Fruit fly (Drosophila melanogaster) S2 (cell line): ENCODE results near the gene CG33098.

Source experiments
- CG8478 ChIP-seq: fragments of >200 bp; optimal IDR thresholded peaks from 2 replicates; lab custom pipeline; 2018
- CTCF ChIP-seq, 2 experiments: fragments of >200 bp; optimal IDR thresholded peaks; 2 replicates each; lab custom pipeline; 2018

The CG33098 gene

dm6 chr3R:12369135-12369792, 17.7 kb upstream of the CG33098 start, which contains the start of gene GstD1:
Gene GstD1, minus strand, starts transcription at chr3R:12369268.
- no peak for TF ChIP-seq CTCF (optimal IDR thresholded peaks at IDR 0.05; lab: Kevin White, UChicago)
- TF ChIP-seq CG8478 (lab: Kevin White, UChicago): no peak

DNA sequence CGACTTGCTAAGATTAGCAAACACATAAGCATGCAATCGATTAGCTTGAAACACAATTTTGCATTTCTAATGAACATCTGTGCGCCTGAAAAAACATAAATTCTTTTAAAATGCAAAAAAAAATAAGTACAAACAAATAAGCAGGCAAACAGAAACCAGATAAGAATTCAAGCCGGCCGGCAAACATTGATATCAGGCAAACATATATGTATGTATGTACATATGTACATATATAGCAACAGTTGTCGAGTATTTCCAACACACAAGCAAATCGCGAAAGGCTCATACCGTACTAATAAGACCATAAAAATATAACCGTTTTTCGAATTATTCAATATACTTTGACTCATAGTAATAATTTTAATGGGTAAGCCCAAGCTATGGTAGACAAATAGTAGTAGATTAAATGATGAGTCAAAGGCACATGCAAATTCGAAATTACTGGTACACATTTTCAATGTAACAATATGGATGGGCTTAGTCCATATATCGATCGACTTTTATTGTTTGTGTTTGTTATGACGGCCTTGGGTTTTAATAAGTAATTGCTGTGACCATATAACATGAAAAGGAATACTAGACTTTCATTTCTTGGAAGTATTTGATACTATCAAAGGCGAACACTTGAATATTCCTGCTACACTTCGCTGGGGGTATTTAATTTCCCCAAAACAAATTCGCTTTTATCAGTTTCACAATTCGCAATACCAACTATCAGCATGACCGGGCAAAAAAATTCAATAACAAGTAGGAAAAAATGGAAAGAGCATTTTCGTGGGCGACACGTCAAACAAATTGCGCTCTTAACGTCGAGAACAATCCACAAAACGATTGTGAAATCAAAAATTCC, 17.0 kb upstream of the CG33098 start:
- TF ChIP-seq CTCF (optimal IDR thresholded peaks at IDR 0.05; lab: Kevin White, UChicago) (no peak), CG8478 (lab: Kevin White, UChicago) (no peak)

dm6 chr3R:12370643-12370995, 16.4 kb upstream of the CG33098 start:
- TF ChIP-seq CTCF (optimal IDR thresholded peaks at IDR 0.05; lab: Kevin White, UChicago) (no peak), CG8478 (lab: Kevin White, UChicago) (no peak)

DNA sequence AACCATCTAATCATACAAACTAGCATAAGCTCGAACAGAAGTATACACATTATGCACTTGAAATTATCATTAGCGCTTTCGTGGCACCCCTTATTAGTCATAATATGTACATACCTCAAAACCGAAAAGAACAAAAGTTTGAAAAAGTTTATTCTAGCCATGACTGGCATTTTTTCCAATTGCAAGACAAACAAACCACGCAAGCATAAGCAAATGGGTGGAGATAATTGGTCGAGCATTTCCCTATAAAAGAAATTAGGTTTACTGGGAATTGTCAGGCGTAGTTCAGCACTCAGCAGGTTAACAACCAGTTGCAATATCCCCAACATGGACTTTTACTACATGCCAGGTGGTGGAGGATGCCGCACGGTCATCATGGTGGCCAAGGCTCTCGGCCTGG, 15.3 kb upstream of the CG33098 start, which contains the start of gene GstD2:
GstD2 (plus strand) TSS at position 301 of the 400 bp plus-strand sequence.
- TF ChIP-seq CG8478 (lab: Kevin White, UChicago) (no peak), CTCF (optimal IDR thresholded peaks at IDR 0.05; lab: Kevin White, UChicago) (no peak)

- TF ChIP-seq CTCF (optimal IDR thresholded peaks at IDR 0.05; lab: Kevin White, UChicago): no peak
- no peak for TF ChIP-seq CG8478 (lab: Kevin White, UChicago)
These were observed 14.2 kb upstream of the CG33098 start, which contains the start of gene GstD3 for dm6 chr3R:12372800-12373199. Gene GstD3, plus strand, starts transcription at chr3R:12373068.

DNA sequence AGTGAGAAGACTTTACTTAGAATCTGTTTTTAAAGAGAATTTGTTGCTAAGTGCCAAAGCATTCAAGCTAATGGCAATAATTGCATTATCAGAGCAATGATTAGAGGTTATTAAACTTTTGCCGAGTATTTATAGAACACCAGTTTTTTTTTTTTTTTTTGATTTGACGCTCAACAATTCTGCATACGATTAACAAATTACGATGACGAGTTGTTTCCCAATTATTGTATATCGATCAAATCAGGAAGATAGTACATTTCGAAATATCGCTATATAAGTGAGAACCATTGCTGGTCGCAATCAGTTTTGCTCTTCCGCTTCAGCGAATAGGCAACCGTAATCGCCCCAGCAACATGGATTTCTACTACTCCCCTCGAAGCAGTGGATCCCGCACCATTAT, 13.2 kb upstream of the CG33098 start, which contains the start of gene GstD4:
GstD4 (plus strand) TSS at position 301 of the 400 bp plus-strand sequence.
- TF ChIP-seq CTCF (optimal IDR thresholded peaks at IDR 0.05; lab: Kevin White, UChicago) (no peak), CG8478 (lab: Kevin White, UChicago) (no peak)

dm6 chr3R:12375258-12375783, 11.7 kb upstream of the CG33098 start, which contains the start of gene GstD5:
Gene GstD5, plus strand, starts transcription at chr3R:12375733.
- TF ChIP-seq CTCF (optimal IDR thresholded peaks at IDR 0.05; lab: Kevin White, UChicago) (no peak), CG8478 (lab: Kevin White, UChicago) (no peak)

dm6 chr3R:12376828-12377227, 10.2 kb upstream of the CG33098 start, which contains the start of gene GstD6:
Gene GstD6, plus strand, starts transcription at chr3R:12377128.
- TF ChIP-seq CG8478 (lab: Kevin White, UChicago) (no peak), CTCF (optimal IDR thresholded peaks at IDR 0.05; lab: Kevin White, UChicago) (no peak)

DNA sequence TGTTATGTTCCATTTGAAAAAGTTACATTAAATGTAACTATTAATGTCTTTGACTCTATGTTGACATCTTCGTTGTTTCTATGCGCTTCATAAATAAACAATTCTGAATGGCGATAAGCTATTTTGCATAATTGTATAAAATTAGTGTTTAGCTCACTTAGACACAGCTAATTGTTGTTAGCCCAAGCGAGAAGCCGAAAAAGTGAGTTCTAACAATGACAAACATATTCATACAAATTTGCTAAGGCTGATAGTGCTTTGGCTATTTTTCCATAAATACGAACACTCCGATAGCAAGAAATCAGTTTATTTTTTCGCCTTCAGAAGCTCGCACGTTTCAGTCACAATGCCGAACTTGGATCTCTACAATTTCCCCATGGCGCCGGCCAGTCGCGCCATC, 8.8 kb upstream of the CG33098 start, which contains the start of gene GstD7:
GstD7 (plus strand) TSS at position 301 of the 400 bp plus-strand sequence.
- TF ChIP-seq CG8478 (lab: Kevin White, UChicago) (no peak), CTCF (optimal IDR thresholded peaks at IDR 0.05; lab: Kevin White, UChicago) (no peak)

DNA sequence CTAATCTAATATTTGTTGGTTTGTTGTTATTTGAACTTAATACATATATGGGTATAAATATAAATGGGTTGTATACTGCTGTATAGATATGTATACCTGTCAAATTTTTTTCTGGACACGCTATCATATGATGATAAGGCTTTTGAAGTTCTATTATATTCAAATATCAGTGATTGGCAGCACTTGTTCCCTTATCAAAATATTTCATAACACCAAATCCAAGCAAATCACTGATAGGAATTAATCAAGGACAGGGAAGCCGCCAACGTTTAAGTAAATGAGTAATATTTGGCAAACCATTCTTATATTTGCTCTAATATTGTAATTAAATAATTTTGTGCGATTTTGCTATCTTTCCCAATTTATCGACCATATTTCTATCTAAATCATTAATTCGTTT, 7.7 kb upstream of the CG33098 start:
- no peak for TF ChIP-seq CTCF (optimal IDR thresholded peaks at IDR 0.05; lab: Kevin White, UChicago)
- no peak for TF ChIP-seq CG8478 (lab: Kevin White, UChicago)

- TF ChIP-seq CG8478 (lab: Kevin White, UChicago) (no peak), CTCF (optimal IDR thresholded peaks at IDR 0.05; lab: Kevin White, UChicago) (no peak)
These were observed 7.3 kb upstream of the CG33098 start, which contains the start of gene GstD8 for dm6 chr3R:12379708-12380107. Gene GstD8, plus strand, starts transcription at chr3R:12380008.

dm6 chr3R:12381130-12381700, 5.8 kb upstream of the CG33098 start:
- no peak for TF ChIP-seq CTCF (optimal IDR thresholded peaks at IDR 0.05; lab: Kevin White, UChicago)
- no peak for TF ChIP-seq CG8478 (lab: Kevin White, UChicago)

dm6 chr3R:12382563-12382962, 4.4 kb upstream of the CG33098 start, which contains the start of gene CG10035:
Gene CG10035, minus strand, starts transcription at chr3R:12382691.
- TF ChIP-seq CTCF (optimal IDR thresholded peaks at IDR 0.05; lab: Kevin White, UChicago) (no peak), CG8478 (lab: Kevin White, UChicago) (no peak)

DNA sequence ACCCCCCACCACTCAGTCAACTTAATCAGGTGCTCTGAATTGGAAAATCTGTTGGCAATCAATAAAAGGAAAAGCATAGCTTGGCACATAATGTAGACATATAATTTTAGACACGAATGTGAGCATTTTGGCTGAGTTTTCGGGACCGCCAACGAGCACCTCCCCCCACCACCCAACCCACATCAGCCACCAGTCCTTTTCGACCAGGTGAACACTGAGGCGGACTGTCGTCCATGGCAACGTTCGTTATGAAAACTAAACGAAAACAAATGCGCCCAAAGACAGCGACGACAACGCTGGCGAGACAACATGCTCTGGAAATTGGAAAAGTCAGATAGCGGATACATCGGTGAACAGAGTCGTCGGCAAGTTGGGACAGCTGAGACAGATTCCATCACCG, 4.0 kb upstream of the CG33098 start, which contains the start of gene GstD11:
GstD11 (plus strand) TSS at position 301 of the 400 bp plus-strand sequence.
- no peak for TF ChIP-seq CTCF (optimal IDR thresholded peaks at IDR 0.05; lab: Kevin White, UChicago)
- TF ChIP-seq CG8478 (lab: Kevin White, UChicago): no peak
